Fruit fly (Drosophila melanogaster) S2 (cell line): ENCODE data around the gene twe.

ENCODE experiments used
- CG8478 ChIP-seq: fragments of >200 bp; optimal IDR thresholded peaks from 2 replicates; lab custom pipeline; 2018
- CTCF ChIP-seq, 2 experiments: fragments of >200 bp; optimal IDR thresholded peaks; 2 replicates each; lab custom pipeline; 2018

dm6 chr2L:16292975-16293501 is 31.4 kb upstream of the twe start, which contains the start of gene CG13258:
- no peak for TF ChIP-seq CTCF (optimal IDR thresholded peaks at IDR 0.05; lab: Kevin White, UChicago)
- no peak for TF ChIP-seq CG8478 (lab: Kevin White, UChicago)
